Fruit fly (Drosophila melanogaster) whole organism, embryonic: ENCODE measurements around the gene CG10348.
A peak's percentile ranks its signal among the peaks of the same experiment; 100 is the strongest.

Experiments used
- Aef1 ChIP-seq: fragments of 200-800 bp; sonication (Bioruptor generic); IDR thresholded peaks from 3 replicates; pipeline ENCODE4 v1.3.6; 2022; ENCODE audit warnings: missing biosample characterization, missing genetic modification characterization
- CG10431 ChIP-seq: fragments of 200-800 bp; sonication (Bioruptor generic); optimal IDR thresholded peaks from 3 replicates; lab custom pipeline; 2018; ENCODE audit warnings: missing biosample characterization, mild to moderate bottlenecking, missing genetic modification characterization
- CG10565 ChIP-seq: fragments of 200-800 bp; sonication (Bioruptor generic); optimal IDR thresholded peaks from 3 replicates; lab custom pipeline; 2016; ENCODE audit warnings: missing biosample characterization, mild to moderate bottlenecking, missing genetic modification characterization
- CG12104 ChIP-seq: fragments of 200-800 bp; sonication (Bioruptor generic); optimal IDR thresholded peaks from 3 replicates; lab custom pipeline; 2016; ENCODE audit warnings: missing biosample characterization, missing genetic modification characterization
- CG12219 ChIP-seq: fragments of 200-800 bp; sonication (Bioruptor generic); optimal IDR thresholded peaks from 3 replicates; lab custom pipeline; 2018; ENCODE audit warnings: missing biosample characterization, mild to moderate bottlenecking, missing genetic modification characterization
- CG12299 ChIP-seq: fragments of 200-800 bp; sonication (Bioruptor generic); optimal IDR thresholded peaks from 2 replicates; lab custom pipeline; 2018; ENCODE audit warnings: missing biosample characterization, mild to moderate bottlenecking, missing genetic modification characterization
- CG13424 ChIP-seq: fragments of 200-800 bp; sonication (Bioruptor generic); optimal IDR thresholded peaks from 2 replicates; lab custom pipeline; 2019; ENCODE audit warnings: missing biosample characterization, mild to moderate bottlenecking, missing genetic modification characterization, moderate library complexity
- CG13624 ChIP-seq: fragments of 200-800 bp; sonication (Bioruptor generic); optimal IDR thresholded peaks from 2 replicates; lab custom pipeline; 2016; ENCODE audit warnings: missing biosample characterization, missing genetic modification characterization
- CG15696 ChIP-seq: fragments of 200-800 bp; sonication (Bioruptor generic); optimal IDR thresholded peaks from 2 replicates; lab custom pipeline; 2019; ENCODE audit warnings: missing biosample characterization, mild to moderate bottlenecking, missing genetic modification characterization, moderate library complexity
- CG17385 ChIP-seq: fragments of 200-800 bp; sonication (Bioruptor generic); optimal IDR thresholded peaks from 3 replicates; lab custom pipeline; 2018; ENCODE audit warnings: missing biosample characterization, mild to moderate bottlenecking, missing genetic modification characterization
- CG17829 ChIP-seq: fragments of 200-800 bp; optimal IDR thresholded peaks from 2 replicates; lab custom pipeline; 2019; ENCODE audit warnings: missing biosample characterization, mild to moderate bottlenecking, missing genetic modification characterization, moderate library complexity
- CG18476 ChIP-seq: fragments of 200-800 bp; sonication (Bioruptor generic); optimal IDR thresholded peaks from 2 replicates; lab custom pipeline; 2016; ENCODE audit warnings: missing biosample characterization, mild to moderate bottlenecking, missing genetic modification characterization
- CG32772 ChIP-seq: fragments of 200-800 bp; sonication (Bioruptor generic); IDR thresholded peaks from 2 replicates; pipeline ENCODE4 v1.3.6; 2022; ENCODE audit warnings: missing biosample characterization, missing genetic modification characterization
- CG33213 ChIP-seq: fragments of 200-800 bp; sonication (Bioruptor generic); optimal IDR thresholded peaks from 3 replicates; lab custom pipeline; 2016; ENCODE audit warnings: missing biosample characterization, missing genetic modification characterization
- CG34224 ChIP-seq: fragments of 200-800 bp; sonication (Bioruptor generic); IDR thresholded peaks from 3 replicates; pipeline ENCODE4 v1.3.6; 2022; ENCODE audit warnings: missing biosample characterization, missing genetic modification characterization; ENCODE audit not compliant: partially characterized antibody
- CG34376 ChIP-seq: fragments of 200-800 bp; sonication (Bioruptor generic); optimal IDR thresholded peaks from 2 replicates; lab custom pipeline; 2018; ENCODE audit warnings: missing biosample characterization, mild to moderate bottlenecking, missing genetic modification characterization
- CG8089 ChIP-seq: fragments of 200-800 bp; sonication (Bioruptor generic); optimal IDR thresholded peaks from 3 replicates; lab custom pipeline; 2016; ENCODE audit warnings: missing biosample characterization, missing genetic modification characterization
- CG8388 ChIP-seq: fragments of 200-800 bp; sonication (Bioruptor generic); optimal IDR thresholded peaks from 2 replicates; lab custom pipeline; 2019; ENCODE audit warnings: missing biosample characterization, mild to moderate bottlenecking, missing genetic modification characterization, moderate library complexity
- CG8924 ChIP-seq: fragments of 200-800 bp; optimal IDR thresholded peaks from 3 replicates; lab custom pipeline; 2019; ENCODE audit warnings: missing biosample characterization, mild to moderate bottlenecking, missing genetic modification characterization, moderate library complexity
- CG9727 ChIP-seq: fragments of 200-800 bp; sonication (Bioruptor generic); optimal IDR thresholded peaks from 3 replicates; lab custom pipeline; 2017; ENCODE audit warnings: missing biosample characterization, mild to moderate bottlenecking, missing genetic modification characterization
- CHES-1-like ChIP-seq: fragments of 200-800 bp; sonication (Bioruptor generic); optimal IDR thresholded peaks from 2 replicates; lab custom pipeline; 2016; ENCODE audit warnings: missing biosample characterization, missing genetic modification characterization
- D19A ChIP-seq: fragments of 200-800 bp; optimal IDR thresholded peaks from 3 replicates; lab custom pipeline; 2019; ENCODE audit warnings: missing biosample characterization, mild to moderate bottlenecking, missing genetic modification characterization, moderate library complexity
- Deaf1 ChIP-seq: fragments of 200-800 bp; optimal IDR thresholded peaks from 3 replicates; lab custom pipeline; 2019; ENCODE audit warnings: missing biosample characterization, mild to moderate bottlenecking, missing genetic modification characterization, moderate library complexity
- Dfd ChIP-seq, 2 experiments: fragments of >200 bp; optimal IDR thresholded peaks; 2 replicates each; lab custom pipeline; 2017; ENCODE audit warnings: missing biosample characterization in 2 of 2, missing genetic modification characterization in 2 of 2
- Doc2 ChIP-seq: fragments of 200-800 bp; sonication (Bioruptor generic); IDR thresholded peaks from 2 replicates; pipeline ENCODE4 v1.3.6; 2022; ENCODE audit warnings: missing biosample characterization, missing genetic modification characterization
- E2f2 ChIP-seq: fragments of 200-800 bp; sonication (Bioruptor generic); IDR thresholded peaks from 2 replicates; pipeline ENCODE4 v1.3.6; 2022; ENCODE audit warnings: missing biosample characterization, missing genetic modification characterization
- Fer3 ChIP-seq: fragments of 200-800 bp; sonication (Bioruptor generic); optimal IDR thresholded peaks from 2 replicates; lab custom pipeline; 2018; ENCODE audit warnings: missing biosample characterization, mild to moderate bottlenecking, missing genetic modification characterization, moderate library complexity
- GATAe ChIP-seq: fragments of 200-800 bp; sonication (Bioruptor generic); conservative IDR thresholded peaks from 2 replicates; pipeline ENCODE4 v1.3.6; 2022; ENCODE audit warnings: missing biosample characterization, missing genetic modification characterization
- Hr78 ChIP-seq, 2 experiments: fragments of 200-800 bp in 1 of 2; fragments of >200 bp in 1 of 2; sonication (Bioruptor generic) in 1 of 2; optimal IDR thresholded peaks; 2 replicates each; lab custom pipeline; 2017 to 2019; ENCODE audit warnings: missing biosample characterization in 2 of 2, missing genetic modification characterization in 2 of 2, mild to moderate bottlenecking in 1 of 2, moderate library complexity in 1 of 2
- MBD-R2 ChIP-seq: fragments of 200-800 bp; sonication (Bioruptor generic); IDR thresholded peaks from 2 replicates; pipeline ENCODE4 v1.3.6; 2022; ENCODE audit warnings: missing biosample characterization, missing genetic modification characterization
- Rx ChIP-seq: fragments of 200-800 bp; sonication (Bioruptor generic); IDR thresholded peaks from 2 replicates; pipeline ENCODE4 v1.3.6; 2022; ENCODE audit warnings: missing biosample characterization, missing genetic modification characterization
- Scr ChIP-seq: fragments of 200-800 bp; sonication (Bioruptor generic); IDR thresholded peaks from 2 replicates; pipeline ENCODE4 v1.3.6; 2022; ENCODE audit warnings: missing biosample characterization, missing genetic modification characterization; ENCODE audit not compliant: partially characterized antibody
- Xbp1 ChIP-seq: fragments of 200-800 bp; sonication (Bioruptor generic); optimal IDR thresholded peaks from 3 replicates; lab custom pipeline; 2016; ENCODE audit warnings: missing biosample characterization, mild to moderate bottlenecking, missing genetic modification characterization
- YL-1 ChIP-seq: fragments of 200-800 bp; sonication (Bioruptor generic); optimal IDR thresholded peaks from 3 replicates; lab custom pipeline; 2017; ENCODE audit warnings: missing biosample characterization, mild to moderate bottlenecking, missing genetic modification characterization
- ab ChIP-seq: fragments of 200-800 bp; sonication (Bioruptor generic); optimal IDR thresholded peaks from 2 replicates; lab custom pipeline; 2016; ENCODE audit warnings: missing biosample characterization, missing genetic modification characterization
- ara ChIP-seq: fragments of 200-800 bp; sonication (Bioruptor generic); IDR thresholded peaks from 2 replicates; pipeline ENCODE4 v1.3.6; 2022; ENCODE audit warnings: missing biosample characterization, missing genetic modification characterization
- ase ChIP-seq: fragments of 200-800 bp; sonication (Bioruptor generic); IDR thresholded peaks from 3 replicates; pipeline ENCODE4 v1.3.6; 2022; ENCODE audit warnings: missing biosample characterization, missing genetic modification characterization
- bsh ChIP-seq, 2 experiments: fragments of 200-800 bp; sonication (Bioruptor generic); optimal IDR thresholded peaks; 2 replicates each; lab custom pipeline; 2017 to 2018; ENCODE audit warnings: mild to moderate bottlenecking in 2 of 2, missing biosample characterization in 2 of 2, missing genetic modification characterization in 2 of 2, moderate library complexity in 1 of 2
- cad ChIP-seq: fragments of >200 bp; optimal IDR thresholded peaks from 2 replicates; lab custom pipeline; 2017; ENCODE audit warnings: missing biosample characterization, missing genetic modification characterization
- cas ChIP-seq: fragments of 200-800 bp; sonication (Bioruptor generic); IDR thresholded peaks from 2 replicates; pipeline ENCODE4 v1.3.6; 2022; ENCODE audit warnings: missing biosample characterization, missing genetic modification characterization
- en ChIP-seq: fragments of 200-800 bp; sonication (Bioruptor generic); optimal IDR thresholded peaks from 2 replicates; lab custom pipeline; 2016; ENCODE audit warnings: missing biosample characterization, missing genetic modification characterization
- fd102C ChIP-seq: fragments of 200-800 bp; sonication (Bioruptor generic); optimal IDR thresholded peaks from 2 replicates; lab custom pipeline; 2018; ENCODE audit warnings: missing biosample characterization, mild to moderate bottlenecking, missing genetic modification characterization, moderate library complexity
- gem ChIP-seq: fragments of 200-800 bp; sonication (Bioruptor generic); optimal IDR thresholded peaks from 2 replicates; lab custom pipeline; 2019; ENCODE audit warnings: missing biosample characterization, mild to moderate bottlenecking, missing genetic modification characterization, moderate library complexity
- gsb-n ChIP-seq: fragments of 200-800 bp; sonication (Bioruptor generic); optimal IDR thresholded peaks from 3 replicates; lab custom pipeline; 2018; ENCODE audit warnings: missing biosample characterization, mild to moderate bottlenecking, missing genetic modification characterization
- oc ChIP-seq: fragments of 200-800 bp; sonication (Bioruptor generic); optimal IDR thresholded peaks from 2 replicates; lab custom pipeline; 2018; ENCODE audit warnings: missing biosample characterization, mild to moderate bottlenecking, missing genetic modification characterization, moderate library complexity
- sima ChIP-seq: fragments of 200-800 bp; sonication (Bioruptor generic); optimal IDR thresholded peaks from 2 replicates; lab custom pipeline; 2016; ENCODE audit warnings: missing biosample characterization, missing genetic modification characterization
- sug ChIP-seq: fragments of 200-800 bp; optimal IDR thresholded peaks from 2 replicates; lab custom pipeline; 2019; ENCODE audit warnings: missing biosample characterization, mild to moderate bottlenecking, missing genetic modification characterization, moderate library complexity
- vnd ChIP-seq: fragments of 200-800 bp; sonication (Bioruptor generic); IDR thresholded peaks from 3 replicates; pipeline ENCODE4 v1.3.6; 2022; ENCODE audit warnings: missing biosample characterization, missing genetic modification characterization; ENCODE audit not compliant: partially characterized antibody
- zf30C ChIP-seq: fragments of 200-800 bp; sonication (Bioruptor generic); optimal IDR thresholded peaks from 3 replicates; lab custom pipeline; 2018; ENCODE audit warnings: missing biosample characterization, mild to moderate bottlenecking, missing genetic modification characterization

Gene CG10348

DNA sequence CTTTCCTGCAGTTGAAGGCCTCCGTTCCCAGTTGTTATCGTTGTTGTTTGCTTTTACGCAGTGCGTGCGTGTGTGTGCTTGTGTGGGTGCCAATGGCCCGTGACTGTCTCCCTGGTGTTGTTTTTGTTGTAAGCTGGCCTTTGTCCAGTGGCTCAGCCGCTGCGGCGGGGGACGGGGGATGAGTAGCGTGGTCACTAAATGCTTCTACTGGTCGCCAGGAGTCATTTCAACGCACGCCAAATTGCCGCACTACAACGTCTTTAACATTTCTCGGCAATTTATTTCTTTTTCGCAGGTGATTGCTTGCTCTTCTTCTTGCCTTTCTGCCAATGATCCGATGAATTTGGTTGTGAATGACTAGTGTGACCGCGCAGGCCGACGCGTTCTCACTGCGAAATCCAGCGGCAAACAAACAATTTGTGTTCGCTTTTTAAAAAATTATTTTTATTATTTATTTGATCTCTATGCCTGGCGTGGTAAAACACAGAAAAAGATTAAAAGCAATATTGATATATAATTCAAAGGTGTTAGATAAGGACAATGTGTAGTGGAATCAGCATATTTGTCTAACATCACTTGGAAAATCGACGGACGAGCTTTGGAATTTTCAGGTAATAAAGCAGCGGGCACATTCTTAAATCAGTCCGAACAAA, 24.0 kb downstream of the CG10348 start, which contains the start of the genes Faf2 and Grip71 (continued):
- TF ChIP-seq CG17385 (GFP tag; lab: Kevin White, UChicago) (peak; percentile 98), CG8388 (GFP tag; lab: Kevin White, UChicago) (peak; percentile 85), CG33213 (peak; percentile 73), Xbp1 (GFP tag; lab: Kevin White, UChicago) (peak; percentile 97), YL-1 (GFP tag; lab: Kevin White, UChicago) (peak; percentile 82), gsb-n (tag; lab: Kevin White, UChicago) (peak; percentile 85), CG15696 (tag; lab: Kevin White, UChicago) (peak; percentile 89), bsh (GFP tag; optimal IDR thresholded peaks at IDR 0.05; lab: Kevin White, UChicago) (peak in 1 of 2 experiments; percentile 93), vnd (no peak), Scr (peak; percentile 57), Aef1 (GFP tag; lab: Robert Waterston, UW) (peak; percentile 96), CG13424 (tag; lab: Kevin White, UChicago) (peak; percentile 91), Fer3 (peak; percentile 92), CG34376 (GFP tag; lab: Kevin White, UChicago) (no peak), sima (GFP tag; lab: Kevin White, UChicago) (no peak), Hr78 (GFP tag; optimal IDR thresholded peaks at IDR 0.05; lab: Kevin White, UChicago) (peak in 1 of 2 experiments; percentile 64), oc (tag; lab: Kevin White, UChicago) (peak; percentile 76), cad (GFP tag; lab: Kevin White, UChicago) (no peak), CG10565 (GFP tag; lab: Kevin White, UChicago) (no peak), en (GFP tag; lab: Kevin White, UChicago) (peak; percentile 44), Doc2 (GFP tag; lab: Robert Waterston, UW) (peak; percentile 90), sug (tag; lab: Kevin White, UChicago) (peak; percentile 87), CG32772 (peak; percentile 97), CG17829 (tag; lab: Kevin White, UChicago) (peak; percentile 94), CG12299 (peak; percentile 77), CG13624 (GFP tag; lab: Kevin White, UChicago) (peak; percentile 75), D19A (tag; lab: Kevin White, UChicago) (peak; percentile 74), gem (tag; lab: Kevin White, UChicago) (peak; percentile 96), GATAe (peak; percentile 43), zf30C (GFP tag; lab: Kevin White, UChicago) (no peak), CG8089 (GFP tag; lab: Kevin White, UChicago) (peak; percentile 33), CG18476 (GFP tag; lab: Kevin White, UChicago) (peak; percentile 90), ara (GFP tag; lab: Robert Waterston, UW) (peak; percentile 94), CG12104 (GFP tag; lab: Kevin White, UChicago) (peak; percentile 81), CG9727 (GFP tag; lab: Kevin White, UChicago) (peak; percentile 88), ab (peak; percentile 6), fd102C (GFP tag; lab: Kevin White, UChicago) (no peak), Deaf1 (tag; lab: Kevin White, UChicago) (peak; percentile 58), CG10431 (peak; percentile 27), ase (GFP tag; lab: Robert Waterston, UW) (peak; percentile 95), MBD-R2 (peak; percentile 84), Rx (GFP tag; lab: Robert Waterston, UW) (peak; percentile 93), CHES-1-like (GFP tag; lab: Kevin White, UChicago) (peak; percentile 82), E2f2 (GFP tag; lab: Robert Waterston, UW) (peak; percentile 86), CG12219 (GFP tag; lab: Kevin White, UChicago) (peak; percentile 8), Dfd (GFP tag; optimal IDR thresholded peaks at IDR 0.05; lab: Kevin White, UChicago) (peak; percentile 43 to 65), cas (GFP tag; lab: Robert Waterston, UW) (peak; percentile 79; the same call in 1 of the 2 replicates), CG34224 (0 out of 3 replicates have a peak, but pooled peaks have one; percentile 26), CG8924 (peak; percentile 86)
